Worm (Caenorhabditis elegans) whole organism, L2 larva: ENCODE data around the gene Y43F8B.14.
A peak's percentile ranks its signal among the peaks of the same experiment; 100 is the strongest.

Source experiments
- C34F6.9 ChIP-seq: fragments of 150-350 bp; optimal IDR thresholded peaks from 2 replicates; lab custom pipeline; 2014; ENCODE audit warnings: missing biosample characterization, missing genetic modification characterization
- F13H6.1 ChIP-seq: sonication (generic microtip); optimal IDR thresholded peaks from 2 replicates; lab custom pipeline; 2016; ENCODE audit warnings: missing genetic modification characterization, missing compliant biosample characterization
- R02D3.7 ChIP-seq: fragments of 150-350 bp; optimal IDR thresholded peaks from 2 replicates; lab custom pipeline; 2014; ENCODE audit warnings: missing biosample characterization, missing genetic modification characterization
- Y55F3AM.14 ChIP-seq: fragments of 200-800 bp; sonication (Bioruptor generic); optimal IDR thresholded peaks from 2 replicates; lab custom pipeline; 2018; ENCODE audit warnings: mild to moderate bottlenecking, missing genetic modification characterization, missing compliant biosample characterization
- ZK546.5 ChIP-seq: sonication (generic microtip); optimal IDR thresholded peaks from 2 replicates; lab custom pipeline; 2017; ENCODE audit warnings: missing biosample characterization, missing genetic modification characterization
- alr-1 ChIP-seq: fragments of 150-350 bp; optimal IDR thresholded peaks from 2 replicates; lab custom pipeline; 2014; ENCODE audit warnings: missing biosample characterization, missing genetic modification characterization
- ama-1 ChIP-seq: fragments of 150-350 bp; optimal IDR thresholded peaks from 2 replicates; lab custom pipeline; 2018; ENCODE audit warnings: inconsistent platforms
- blmp-1 ChIP-seq: sonication (generic microtip); optimal IDR thresholded peaks from 2 replicates; lab custom pipeline; 2017; ENCODE audit warnings: missing genetic modification characterization, mild to moderate bottlenecking, missing compliant biosample characterization, antibody characterized with exemption, moderate library complexity; ENCODE audit not compliant: insufficient read depth
- ceh-16 ChIP-seq: fragments of 150-350 bp; optimal IDR thresholded peaks from 2 replicates; lab custom pipeline; 2014; ENCODE audit warnings: missing biosample characterization, missing genetic modification characterization
- ceh-82 ChIP-seq: fragments of 150-350 bp; optimal IDR thresholded peaks from 2 replicates; lab custom pipeline; 2014; ENCODE audit warnings: missing biosample characterization, missing genetic modification characterization
- crh-2 ChIP-seq: sonication (generic microtip); optimal IDR thresholded peaks from 2 replicates; lab custom pipeline; 2017; ENCODE audit warnings: missing biosample characterization, missing genetic modification characterization
- egl-27 ChIP-seq: sonication (generic microtip); optimal IDR thresholded peaks from 3 replicates; lab custom pipeline; 2017; ENCODE audit warnings: missing biosample characterization, missing genetic modification reagents, missing genetic modification characterization
- elt-1 ChIP-seq: fragments of 150-350 bp; optimal IDR thresholded peaks from 2 replicates; lab custom pipeline; 2014; ENCODE audit warnings: missing biosample characterization, missing genetic modification characterization
- fos-1 ChIP-seq: fragments of 150-350 bp; optimal IDR thresholded peaks from 2 replicates; lab custom pipeline; 2014; ENCODE audit warnings: missing biosample characterization, missing genetic modification characterization
- gmeb-1 ChIP-seq: fragments of 150-350 bp; optimal IDR thresholded peaks from 2 replicates; lab custom pipeline; 2014; ENCODE audit warnings: missing biosample characterization, missing genetic modification characterization
- lin-11 ChIP-seq: fragments of 150-350 bp; sonication (generic microtip); optimal IDR thresholded peaks from 2 replicates; lab custom pipeline; 2014; ENCODE audit warnings: missing biosample characterization, missing genetic modification characterization, inconsistent platforms, mixed read lengths
- lin-13 ChIP-seq: fragments of 150-350 bp; optimal IDR thresholded peaks from 2 replicates; lab custom pipeline; 2014; ENCODE audit warnings: missing biosample characterization, missing genetic modification reagents, missing genetic modification characterization
- lin-39 ChIP-seq: fragments of 150-350 bp; optimal IDR thresholded peaks from 2 replicates; lab custom pipeline; 2014; ENCODE audit warnings: missing biosample characterization, missing genetic modification reagents, missing genetic modification characterization
- lsy-2 ChIP-seq, 2 experiments: fragments of 150-350 bp in 1 of 2; sonication (generic microtip) in 1 of 2; optimal IDR thresholded peaks; 2 replicates each; lab custom pipeline; 2014 to 2017; ENCODE audit warnings: missing biosample characterization in 2 of 2, missing genetic modification characterization in 2 of 2
- mbf-1 ChIP-seq: sonication (generic microtip); optimal IDR thresholded peaks from 2 replicates; lab custom pipeline; 2017; ENCODE audit warnings: missing biosample characterization, missing genetic modification characterization
- mdl-1 ChIP-seq, 2 experiments: fragments of 150-350 bp in 1 of 2; sonication (generic microtip) in 1 of 2; optimal IDR thresholded peaks; 2 replicates each; lab custom pipeline; 2017; ENCODE audit warnings: missing biosample characterization in 2 of 2, missing genetic modification characterization in 2 of 2
- nhr-12 ChIP-seq: fragments of 150-350 bp; optimal IDR thresholded peaks from 2 replicates; lab custom pipeline; 2014; ENCODE audit warnings: missing biosample characterization, missing genetic modification characterization
- nhr-129 ChIP-seq: fragments of 150-350 bp; optimal IDR thresholded peaks from 2 replicates; lab custom pipeline; 2014; ENCODE audit warnings: missing biosample characterization, missing genetic modification characterization
- nhr-23 ChIP-seq: fragments of 150-350 bp; optimal IDR thresholded peaks from 2 replicates; lab custom pipeline; 2014; ENCODE audit warnings: missing biosample characterization, missing genetic modification reagents, missing genetic modification characterization
- nhr-237 ChIP-seq: fragments of 150-350 bp; optimal IDR thresholded peaks from 2 replicates; lab custom pipeline; 2014; ENCODE audit warnings: missing biosample characterization, missing genetic modification characterization
- nhr-25 ChIP-seq: fragments of 150-350 bp; sonication (generic microtip); optimal IDR thresholded peaks from 3 replicates; lab custom pipeline; 2014; ENCODE audit warnings: missing biosample characterization, missing genetic modification characterization
- nhr-77 ChIP-seq: fragments of 150-350 bp; optimal IDR thresholded peaks from 2 replicates; lab custom pipeline; 2014; ENCODE audit warnings: missing biosample characterization, missing genetic modification characterization
- peb-1 ChIP-seq: fragments of 150-350 bp; optimal IDR thresholded peaks from 2 replicates; lab custom pipeline; 2014; ENCODE audit warnings: missing biosample characterization, missing genetic modification characterization
- sem-4 ChIP-seq: fragments of 150-350 bp; optimal IDR thresholded peaks from 2 replicates; lab custom pipeline; 2014; ENCODE audit warnings: missing biosample characterization, missing genetic modification reagents, missing genetic modification characterization
- sma-9 ChIP-seq, 2 experiments: fragments of 150-350 bp in 1 of 2; sonication (generic microtip) in 1 of 2; optimal IDR thresholded peaks; 2 replicates each; lab custom pipeline; 2014 to 2016; ENCODE audit warnings: missing genetic modification characterization in 2 of 2, mild to moderate bottlenecking in 1 of 2, missing biosample characterization in 1 of 2, missing compliant biosample characterization in 1 of 2, missing genetic modification reagents in 1 of 2, moderate library complexity in 1 of 2
- snpc-4 ChIP-seq: fragments of 150-350 bp; optimal IDR thresholded peaks from 2 replicates; lab custom pipeline; 2014; ENCODE audit warnings: missing biosample characterization, missing genetic modification characterization
- unc-55 ChIP-seq: fragments of 150-350 bp; sonication (generic microtip); optimal IDR thresholded peaks from 3 replicates; lab custom pipeline; 2014; ENCODE audit warnings: missing biosample characterization, missing genetic modification reagents, missing genetic modification characterization
- ztf-1 ChIP-seq: fragments of 200-800 bp; sonication (Bioruptor generic); conservative IDR thresholded peaks from 2 replicates; pipeline ENCODE4 v1.3.6; 2022; ENCODE audit warnings: missing genetic modification characterization, missing compliant biosample characterization
- ztf-11 ChIP-seq: sonication (generic microtip); optimal IDR thresholded peaks from 2 replicates; lab custom pipeline; 2017; ENCODE audit warnings: missing biosample characterization, missing genetic modification characterization

The Y43F8B.14 gene

ce11 chrV:19433806-19434437, 21.8 kb downstream of the Y43F8B.14 start, which contains the start of gene C25F9.16:
C25F9.16 (plus strand) TSS chrV:19434387.
- peak; percentile 10 for TF ChIP-seq fos-1 (tag; lab: Kevin White, UChicago)
- no peak for TF ChIP-seq lin-11

ce11 chrV:19432972-19433371, 22.8 kb downstream of the Y43F8B.14 start, which contains the start of gene C25F9.11:
C25F9.11 (minus strand) TSS chrV:19433072.
- no peak for TF ChIP-seq F13H6.1
- no peak for TF ChIP-seq C34F6.9 (tag; lab: Kevin White, UChicago)
- TF ChIP-seq elt-1 (tag; lab: Kevin White, UChicago): no peak
- no peak for TF ChIP-seq sem-4 (tag; lab: Kevin White, UChicago)
- no peak for TF ChIP-seq sma-9 (GFP tag; optimal IDR thresholded peaks at IDR 0.05; lab: Kevin White, UChicago)
- TF ChIP-seq sma-9 (tag; optimal IDR thresholded peaks at IDR 0.05; lab: Kevin White, UChicago): no peak
- TF ChIP-seq nhr-237 (tag; lab: Kevin White, UChicago): no peak
- TF ChIP-seq blmp-1: no peak

ce11 chrV:19432030-19432429, 23.7 kb downstream of the Y43F8B.14 start:
- no peak for TF ChIP-seq alr-1 (tag; lab: Kevin White, UChicago)
- TF ChIP-seq nhr-12 (tag; lab: Kevin White, UChicago): no peak
- TF ChIP-seq gmeb-1: no peak
- TF ChIP-seq nhr-129 (tag; lab: Kevin White, UChicago): peak; percentile 25
- no peak for TF ChIP-seq unc-55 (GFP tag; lab: Kevin White, UChicago)

ce11 chrV:19431036-19431435, 24.7 kb downstream of the Y43F8B.14 start, which contains the start of gene srw-85:
srw-85 (minus strand) TSS chrV:19431136.
- TF ChIP-seq lin-13 (GFP tag; lab: Kevin White, UChicago) (no peak), crh-2 (no peak), snpc-4 (no peak), ZK546.5 (no peak), peb-1 (no peak), lin-39 (tag; lab: Kevin White, UChicago) (no peak), ztf-11 (tag; lab: Kevin White, UChicago) (no peak), ama-1 (lab: Kevin White, UChicago) (no peak), mdl-1 (tag; optimal IDR thresholded peaks at IDR 0.05; lab: Kevin White, UChicago) (no peak), nhr-23 (tag; lab: Kevin White, UChicago) (no peak), sma-9 (GFP tag; optimal IDR thresholded peaks at IDR 0.05; lab: Kevin White, UChicago) (no peak), sma-9 (tag; optimal IDR thresholded peaks at IDR 0.05; lab: Kevin White, UChicago) (no peak), nhr-237 (tag; lab: Kevin White, UChicago) (no peak), Y55F3AM.14 (no peak), ztf-1 (GFP tag; lab: Robert Waterston, UW) (no peak), lsy-2 (tag; optimal IDR thresholded peaks at IDR 0.05; lab: Kevin White, UChicago) (no peak), R02D3.7 (tag; lab: Kevin White, UChicago) (no peak), nhr-77 (tag; lab: Kevin White, UChicago) (no peak), C34F6.9 (tag; lab: Kevin White, UChicago) (no peak), nhr-25 (no peak), mbf-1 (tag; lab: Kevin White, UChicago) (no peak)

- TF ChIP-seq sem-4 (tag; lab: Kevin White, UChicago): no peak
- TF ChIP-seq R02D3.7 (tag; lab: Kevin White, UChicago): no peak
- no peak for TF ChIP-seq ztf-11 (tag; lab: Kevin White, UChicago)
- TF ChIP-seq blmp-1: no peak
- TF ChIP-seq Y55F3AM.14: peak; percentile 5
- no peak for TF ChIP-seq mbf-1 (tag; lab: Kevin White, UChicago)
Measured at ce11 chrV:19430351-19430913, 25.3 kb downstream of the Y43F8B.14 start.

- TF ChIP-seq ceh-16 (peak; percentile 59), ceh-82 (no peak), egl-27 (tag; lab: Kevin White, UChicago) (no peak), lin-11 (no peak), sma-9 (GFP tag; optimal IDR thresholded peaks at IDR 0.05; lab: Kevin White, UChicago) (peak; percentile 90), sma-9 (tag; optimal IDR thresholded peaks at IDR 0.05; lab: Kevin White, UChicago) (no peak), Y55F3AM.14 (peak; percentile 1), lsy-2 (tag; optimal IDR thresholded peaks at IDR 0.05; lab: Kevin White, UChicago) (peak in 1 of 2 experiments; percentile 11), nhr-25 (peak; percentile 54), elt-1 (tag; lab: Kevin White, UChicago) (peak; percentile 99), nhr-23 (tag; lab: Kevin White, UChicago) (peak; percentile 95)
Measured at ce11 chrV:19429605-19430004, 26.2 kb downstream of the Y43F8B.14 start.
